Fruit fly (Drosophila melanogaster): Measurements from ENCODE around the gene CG9175.

Gene CG9175

dm6 chr2L:6068544-6069251, 30.1 kb downstream of the CG9175 start, which contains the start of the genes CG9150 and Pfdn1 (continued):
- TF ChIP-seq H2.0 (GFP tag; IDR thresholded peaks at IDR 0.05) (no peak), gcm2 (GFP tag; optimal IDR thresholded peaks at IDR 0.05) (no peak), bigmax (GFP tag; optimal IDR thresholded peaks at IDR 0.05) (no peak), so (GFP tag; IDR thresholded peaks at IDR 0.05) (no peak), Atf-2 (GFP tag; optimal IDR thresholded peaks at IDR 0.05) (no peak), CG34422 (GFP tag; IDR thresholded peaks at IDR 0.05) (no peak; the same call in 2 of the 3 replicates), Rx (GFP tag; IDR thresholded peaks at IDR 0.05) (no peak), grau (tag; optimal IDR thresholded peaks at IDR 0.05) (no peak), tio (GFP tag; optimal IDR thresholded peaks at IDR 0.05) (no peak), Xrp1 (GFP tag; IDR thresholded peaks at IDR 0.05) (no peak), abd-A (tag; optimal IDR thresholded peaks at IDR 0.05) (no peak), E2f2 (GFP tag; IDR thresholded peaks at IDR 0.05) (peak; percentile 95), Dll (GFP tag; IDR thresholded peaks at IDR 0.05; ENCODE audit: partially characterized antibody) (peak; percentile 89), CG34224 (GFP tag; IDR thresholded peaks at IDR 0.05; ENCODE audit: partially characterized antibody) (peak; percentile 96), CG4424 (GFP tag; optimal IDR thresholded peaks at IDR 0.05) (no peak), vvl (GFP tag; IDR thresholded peaks at IDR 0.05) (peak; percentile 87), CG9876 (GFP tag; optimal IDR thresholded peaks at IDR 0.05) (no peak), CG1647 (GFP tag; optimal IDR thresholded peaks at IDR 0.05) (no peak), cad (GFP tag; optimal IDR thresholded peaks at IDR 0.05) (no peak), CoRest (tag; optimal IDR thresholded peaks at IDR 0.05) (peak; percentile 20), CG2875 (GFP tag; optimal IDR thresholded peaks at IDR 0.05) (no peak), CG12769 (tag; optimal IDR thresholded peaks at IDR 0.05) (no peak), esg (GFP tag; conservative IDR thresholded peaks at IDR 0.05) (no peak), CG30431 (GFP tag; optimal IDR thresholded peaks at IDR 0.05) (no peak), Sry-δ (GFP tag; optimal IDR thresholded peaks at IDR 0.05) (peak; percentile 95), cato (GFP tag; optimal IDR thresholded peaks at IDR 0.05; ENCODE audit: borderline replicate concordance) (no peak), CG13775 (GFP tag; optimal IDR thresholded peaks at IDR 0.05) (no peak), usp (GFP tag; optimal IDR thresholded peaks at IDR 0.05) (no peak), ase (GFP tag; IDR thresholded peaks at IDR 0.05) (no peak), GATAe (GFP tag; conservative IDR thresholded peaks at IDR 0.05) (no peak), nerfin-2 (GFP tag; IDR thresholded peaks at IDR 0.05; ENCODE audit: partially characterized antibody) (peak; percentile 85), CG15011 (GFP tag; optimal IDR thresholded peaks at IDR 0.05) (no peak), NC2α (GFP tag; optimal IDR thresholded peaks at IDR 0.05) (no peak), Hr78 (GFP tag; optimal IDR thresholded peaks at IDR 0.05) (no peak), CG12155 (GFP tag; optimal IDR thresholded peaks at IDR 0.05) (no peak), sqz (GFP tag; optimal IDR thresholded peaks at IDR 0.05) (peak; percentile 93), ERR (GFP tag; optimal IDR thresholded peaks at IDR 0.05) (no peak), CG15601 (tag; optimal IDR thresholded peaks at IDR 0.05) (no peak), gfzf (GFP tag; optimal IDR thresholded peaks at IDR 0.05) (peak; percentile 17), CG16863 (GFP tag; optimal IDR thresholded peaks at IDR 0.05) (no peak), CG2120 (GFP tag; optimal IDR thresholded peaks at IDR 0.05) (peak; percentile 25), CG8359 (GFP tag; optimal IDR thresholded peaks at IDR 0.05; ENCODE audit: borderline replicate concordance) (no peak), slou (GFP tag; optimal IDR thresholded peaks at IDR 0.05) (no peak), CG17802 (tag; optimal IDR thresholded peaks at IDR 0.05) (no peak), Oaz (GFP tag; IDR thresholded peaks at IDR 0.05) (no peak), CG7372 (GFP tag; IDR thresholded peaks at IDR 0.05) (no peak), trh (GFP tag; optimal IDR thresholded peaks at IDR 0.05) (no peak), CG10543 (GFP tag; optimal IDR thresholded peaks at IDR 0.05) (no peak), CG2202 (tag; optimal IDR thresholded peaks at IDR 0.05) (no peak), CG11560 (tag; IDR thresholded peaks at IDR 0.05) (no peak)
